Worm (Caenorhabditis elegans): ENCODE measurements around the gene K02G10.5.

Gene K02G10.5

ce11 chrX:4678029-4678428, 13.0 kb downstream of the K02G10.5 start, which contains the start of gene flp-11:
TSS of gene flp-11 (minus strand) at chrX:4678129.
- TF ChIP-seq unc-42 (tag; optimal IDR thresholded peaks at IDR 0.05) (no peak), ceh-48 (tag; optimal IDR thresholded peaks at IDR 0.05) (no peak), mec-3 (tag; optimal IDR thresholded peaks at IDR 0.05; ENCODE audit: borderline replicate concordance) (no peak), ceh-2 (tag; optimal IDR thresholded peaks at IDR 0.05) (no peak), nhr-11 (tag; optimal IDR thresholded peaks at IDR 0.05) (no peak), ceh-34 (tag; optimal IDR thresholded peaks at IDR 0.05) (no peak), lin-11 (tag; optimal IDR thresholded peaks at IDR 0.05) (no peak), pat-9 (tag; optimal IDR thresholded peaks at IDR 0.05) (no peak), C38D4.7 (GFP tag; optimal IDR thresholded peaks at IDR 0.05) (no peak), madf-2 (tag; optimal IDR thresholded peaks at IDR 0.05) (no peak), sdc-2 (tag; optimal IDR thresholded peaks at IDR 0.05) (no peak), pros-1 (tag; optimal IDR thresholded peaks at IDR 0.05) (no peak), hlh-30 (tag; optimal IDR thresholded peaks at IDR 0.05; ENCODE audit: insufficient read depth) (no peak), ceh-30 (tag; optimal IDR thresholded peaks at IDR 0.05) (no peak)

ce11 chrX:4676702-4677101, 14.3 kb downstream of the K02G10.5 start:
- TF ChIP-seq elt-4 (tag; optimal IDR thresholded peaks at IDR 0.05) (no peak), elt-2 (tag; optimal IDR thresholded peaks at IDR 0.05) (no peak), sox-4 (tag; optimal IDR thresholded peaks at IDR 0.05) (no peak), nfya-1 (tag; optimal IDR thresholded peaks at IDR 0.05) (no peak), hlh-15 (tag; optimal IDR thresholded peaks at IDR 0.05) (no peak), eyg-1 (tag; optimal IDR thresholded peaks at IDR 0.05) (no peak), tbx-7 (tag; optimal IDR thresholded peaks at IDR 0.05) (no peak), ama-1 (optimal IDR thresholded peaks at IDR 0.05) (no peak), ceh-9 (tag; optimal IDR thresholded peaks at IDR 0.05) (no peak), hlh-13 (GFP tag; optimal IDR thresholded peaks at IDR 0.05) (no peak), C08G9.2 (tag; optimal IDR thresholded peaks at IDR 0.05) (no peak), K02D7.2 (tag; optimal IDR thresholded peaks at IDR 0.05) (no peak), fkh-10 (GFP tag; optimal IDR thresholded peaks at IDR 0.05) (no peak), fkh-6 (tag; optimal IDR thresholded peaks at IDR 0.05) (no peak), ets-4 (tag; optimal IDR thresholded peaks at IDR 0.05) (no peak), ttx-3 (tag; optimal IDR thresholded peaks at IDR 0.05) (no peak), ceh-45 (GFP tag; IDR thresholded peaks at IDR 0.05) (no peak), lin-11 (tag; optimal IDR thresholded peaks at IDR 0.05) (no peak), ceh-6 (GFP tag; optimal IDR thresholded peaks at IDR 0.05) (no peak), unc-42 (tag; optimal IDR thresholded peaks at IDR 0.05) (no peak)

- no peak for TF ChIP-seq nhr-11 (tag; optimal IDR thresholded peaks at IDR 0.05)
- TF ChIP-seq elt-2 (tag; optimal IDR thresholded peaks at IDR 0.05): peak; percentile 44
These were observed 17.7 kb downstream of the K02G10.5 start, which contains the start of gene tmem-135 for ce11 chrX:4673165-4673756. TSS of gene tmem-135 (plus strand) at chrX:4673706.

- TF ChIP-seq dve-1 (tag; optimal IDR thresholded peaks at IDR 0.05) (no peak), ceh-24 (tag; optimal IDR thresholded peaks at IDR 0.05) (no peak), fax-1 (tag; optimal IDR thresholded peaks at IDR 0.05) (no peak), T23F11.4 (GFP tag; optimal IDR thresholded peaks at IDR 0.05) (no peak), lin-11 (tag; optimal IDR thresholded peaks at IDR 0.05) (no peak), unc-3 (GFP tag; conservative IDR thresholded peaks at IDR 0.05) (no peak), unc-3 (tag; optimal IDR thresholded peaks at IDR 0.05) (no peak), Y22D7AL.16 (tag; optimal IDR thresholded peaks at IDR 0.05) (no peak), ceh-30 (tag; optimal IDR thresholded peaks at IDR 0.05) (no peak), F13H6.1 (tag; optimal IDR thresholded peaks at IDR 0.05) (no peak), sdc-2 (tag; optimal IDR thresholded peaks at IDR 0.05) (no peak), ceh-22 (tag; optimal IDR thresholded peaks at IDR 0.05) (no peak), hlh-6 (tag; optimal IDR thresholded peaks at IDR 0.05) (no peak), C38D4.7 (GFP tag; optimal IDR thresholded peaks at IDR 0.05) (no peak), pha-4 (tag; optimal IDR thresholded peaks at IDR 0.05) (no peak)
These were observed 19.2 kb downstream of the K02G10.5 start for ce11 chrX:4671837-4672236.
